Fruit fly (Drosophila melanogaster): ENCODE measurements around the gene CG4907.

Gene CG4907

DNA sequence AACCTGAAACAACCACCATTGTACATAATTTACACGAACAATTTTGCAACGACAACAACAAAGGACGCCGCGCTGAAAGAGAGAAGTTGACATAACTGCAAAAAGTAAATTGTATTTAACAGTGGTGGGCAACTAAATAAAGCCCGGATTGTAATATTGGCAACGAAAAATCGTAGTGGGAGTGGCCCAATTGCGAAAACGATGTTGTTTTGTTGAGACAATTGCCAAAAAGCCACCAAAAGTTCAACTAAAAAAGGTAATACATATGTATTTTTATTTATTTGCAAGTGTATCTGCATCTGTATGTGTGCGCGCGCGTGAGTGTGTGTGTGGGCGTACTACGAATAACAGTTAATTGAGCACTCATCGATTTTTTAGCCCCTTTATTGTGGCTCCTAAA lies 40.5 kb upstream of the CG4907 start (continued):
- TF ChIP-seq hkb (optimal IDR thresholded peaks at IDR 0.05): no peak
- TF ChIP-seq hkb (GFP tag; IDR thresholded peaks at IDR 0.05): peak; percentile 35; the same call in 1 of the 2 replicates

DNA sequence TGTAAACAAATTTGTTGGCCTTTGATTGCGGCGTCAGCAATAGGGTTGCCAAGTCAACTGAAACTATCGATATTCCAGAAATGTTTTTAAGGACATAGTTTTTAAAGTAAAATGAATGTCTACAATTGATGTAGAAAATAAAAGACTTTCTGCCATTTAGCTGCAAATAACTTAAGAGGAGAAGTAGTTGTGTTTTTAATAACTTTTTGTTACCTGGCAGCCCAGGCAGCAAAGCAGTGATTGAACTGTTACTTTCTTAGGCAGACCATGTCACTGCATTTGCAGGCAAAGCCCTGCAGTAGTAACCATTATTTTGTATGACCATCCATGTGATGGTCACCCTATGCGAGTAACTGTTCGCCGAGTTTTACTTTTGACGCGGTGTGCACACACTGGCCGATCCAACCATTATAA lies 40.0 kb upstream of the CG4907 start, which contains the start of the genes rumi, CG7029 and Usp12-46:
Gene rumi, minus strand, starts transcription at position 64 of the 414 bp plus-strand sequence.
Gene CG7029, plus strand, starts transcription at position 368 of the 414 bp plus-strand sequence.
Gene Usp12-46, plus strand, starts transcription at position 368 of the 414 bp plus-strand sequence.
- TF ChIP-seq lbe (GFP tag; optimal IDR thresholded peaks at IDR 0.05) (peak; percentile 79), CG1832 (GFP tag; optimal IDR thresholded peaks at IDR 0.05) (no peak), BtbVII (GFP tag; optimal IDR thresholded peaks at IDR 0.05) (no peak), E2f2 (GFP tag; IDR thresholded peaks at IDR 0.05) (peak; percentile 63), ftz-f1 (GFP tag; optimal IDR thresholded peaks at IDR 0.05) (peak; percentile 56), knrl (GFP tag; IDR thresholded peaks at IDR 0.05; ENCODE audit: partially characterized antibody) (peak; percentile 78), CG18262 (tag; optimal IDR thresholded peaks at IDR 0.05) (peak; percentile 83), sug (tag; optimal IDR thresholded peaks at IDR 0.05) (peak; percentile 86), CG4404 (GFP tag; IDR thresholded peaks at IDR 0.05) (peak; percentile 72), oc (tag; optimal IDR thresholded peaks at IDR 0.05) (peak; percentile 77), Gsc (GFP tag; IDR thresholded peaks at IDR 0.05) (peak; percentile 55), br (optimal IDR thresholded peaks at IDR 0.05) (no peak), crc (GFP tag; optimal IDR thresholded peaks at IDR 0.05) (peak; percentile 74), Trl (optimal IDR thresholded peaks at IDR 0.05) (peak in 1 of 2 experiments; percentile 1), Trl (GFP tag; optimal IDR thresholded peaks at IDR 0.05) (peak; percentile 92), ATbp (GFP tag; optimal IDR thresholded peaks at IDR 0.05) (peak; percentile 64), Gug (GFP tag; IDR thresholded peaks at IDR 0.05) (peak; percentile 77; the same call in 3 of the 4 replicates), chm (GFP tag; IDR thresholded peaks at IDR 0.05) (peak; percentile 79; the same call in 1 of the 2 replicates), TFAM (GFP tag; optimal IDR thresholded peaks at IDR 0.05) (peak; percentile 49), CG1647 (GFP tag; optimal IDR thresholded peaks at IDR 0.05) (peak; percentile 90), CG30403 (GFP tag; optimal IDR thresholded peaks at IDR 0.05) (peak; percentile 91), hbn (GFP tag; IDR thresholded peaks at IDR 0.05; ENCODE audit: partially characterized antibody) (peak; percentile 75), HHEX (GFP tag; optimal IDR thresholded peaks at IDR 0.05) (peak; percentile 77), sr (GFP tag; IDR thresholded peaks at IDR 0.05) (peak; percentile 54; the same call in 1 of the 3 replicates), Dek (tag; optimal IDR thresholded peaks at IDR 0.05) (peak; percentile 82), CG34422 (GFP tag; IDR thresholded peaks at IDR 0.05) (peak; percentile 90), dimm (GFP tag; IDR thresholded peaks at IDR 0.05) (no peak), CG4617 (GFP tag; optimal IDR thresholded peaks at IDR 0.05; ENCODE audit: borderline replicate concordance) (peak; percentile 85), Elba2 (GFP tag; optimal IDR thresholded peaks at IDR 0.05) (peak; percentile 71), D19A (tag; optimal IDR thresholded peaks at IDR 0.05) (no peak), grau (tag; optimal IDR thresholded peaks at IDR 0.05) (peak; percentile 87), dmrt99B (tag; optimal IDR thresholded peaks at IDR 0.05) (no peak), maf-S (GFP tag; optimal IDR thresholded peaks at IDR 0.05) (peak; percentile 90), CG11504 (tag; optimal IDR thresholded peaks at IDR 0.05) (peak; percentile 87), Spps (tag; optimal IDR thresholded peaks at IDR 0.05) (peak; percentile 67), zen2 (GFP tag; IDR thresholded peaks at IDR 0.05; ENCODE audit: partially characterized antibody) (peak; percentile 49; the same call in 1 of the 3 replicates), HLH4C (GFP tag; IDR thresholded peaks at IDR 0.05; ENCODE audit: partially characterized antibody) (peak; percentile 78), CG3065 (GFP tag; optimal IDR thresholded peaks at IDR 0.05) (peak; percentile 74), az2 (GFP tag; optimal IDR thresholded peaks at IDR 0.05) (peak; percentile 89), CG6175 (GFP tag; IDR thresholded peaks at IDR 0.05) (peak; percentile 52; the same call in 2 of the 3 replicates), CG12391 (tag; optimal IDR thresholded peaks at IDR 0.05) (peak; percentile 92), CG4282 (GFP tag; optimal IDR thresholded peaks at IDR 0.05) (peak; percentile 75), CG2889 (GFP tag; IDR thresholded peaks at IDR 0.05) (peak; percentile 79), CG4707 (GFP tag; optimal IDR thresholded peaks at IDR 0.05) (peak; percentile 67), CG4360 (GFP tag; IDR thresholded peaks at IDR 0.05) (peak; percentile 42; the same call in 1 of the 2 replicates), Hand (GFP tag; optimal IDR thresholded peaks at IDR 0.05) (peak; percentile 44), stwl (tag; optimal IDR thresholded peaks at IDR 0.05) (peak; percentile 88)

Measured in whole organism, embryonic.